Worm (Caenorhabditis elegans) whole organism, L4 larva: Measurements from ENCODE around the gene mtch-1.

Experiments used
- nhr-77 ChIP-seq: fragments of 150-350 bp; optimal IDR thresholded peaks from 2 replicates; lab custom pipeline; 2014; ENCODE audit warnings: missing biosample characterization, missing genetic modification characterization
- spr-3 ChIP-seq: fragments of 200-800 bp; sonication (Bioruptor generic); optimal IDR thresholded peaks from 2 replicates; lab custom pipeline; 2018; ENCODE audit warnings: mild to moderate bottlenecking, missing genetic modification characterization, missing compliant biosample characterization

- no peak for TF ChIP-seq spr-3 (GFP tag; lab: Kevin White, UChicago)
- TF ChIP-seq nhr-77 (tag; lab: Kevin White, UChicago), result no peak
Observed at ce11 chrII:7385442-7385841, 11.5 kb upstream of the mtch-1 start, which contains the start of gene sre-3.
